Worm (Caenorhabditis elegans) whole organism, L2 larva: ENCODE data around the gene R74.8.

ENCODE experiments used
- nhr-12 ChIP-seq: fragments of 150-350 bp; optimal IDR thresholded peaks from 2 replicates; lab custom pipeline; 2014; ENCODE audit warnings: missing biosample characterization, missing genetic modification characterization
- nhr-77 ChIP-seq: fragments of 150-350 bp; optimal IDR thresholded peaks from 2 replicates; lab custom pipeline; 2014; ENCODE audit warnings: missing biosample characterization, missing genetic modification characterization

- no peak for TF ChIP-seq nhr-12
- TF ChIP-seq nhr-77: no peak
Measured at ce11 chrIII:4232811-4233269, 26.8 kb downstream of the R74.8 start, which contains the start of gene nhr-20.
